Fruit fly (Drosophila melanogaster) whole organism, embryonic: ENCODE measurements around the gene Pgant8.

ENCODE experiments used
- Adf1 ChIP-seq: fragments of 200-800 bp; sonication (Bioruptor generic); IDR thresholded peaks from 2 replicates; pipeline ENCODE4 v1.3.6; 2022; ENCODE audit warnings: missing biosample characterization, missing genetic modification characterization
- BtbVII ChIP-seq: fragments of 200-800 bp; sonication (Bioruptor generic); optimal IDR thresholded peaks from 3 replicates; lab custom pipeline; 2017; ENCODE audit warnings: missing biosample characterization, mild to moderate bottlenecking, missing genetic modification characterization
- C15 ChIP-seq: fragments of 200-800 bp; sonication (Bioruptor generic); IDR thresholded peaks from 3 replicates; pipeline ENCODE4 v1.3.6; 2022; ENCODE audit warnings: missing biosample characterization, missing genetic modification characterization
- CG10267 ChIP-seq: fragments of 200-800 bp; sonication (Bioruptor generic); optimal IDR thresholded peaks from 2 replicates; lab custom pipeline; 2018; ENCODE audit warnings: missing biosample characterization, mild to moderate bottlenecking, missing genetic modification characterization, moderate library complexity
- CG11560 ChIP-seq: fragments of 200-800 bp; sonication (Bioruptor generic); IDR thresholded peaks from 3 replicates; pipeline ENCODE4 v1.3.6; 2022; ENCODE audit warnings: missing biosample characterization, missing genetic modification characterization
- CG11723 ChIP-seq: fragments of 200-800 bp; sonication (Bioruptor generic); optimal IDR thresholded peaks from 2 replicates; lab custom pipeline; 2017; ENCODE audit warnings: missing biosample characterization, mild to moderate bottlenecking, missing genetic modification characterization
- CG12071 ChIP-seq: fragments of 200-800 bp; sonication (Bioruptor generic); optimal IDR thresholded peaks from 3 replicates; lab custom pipeline; 2018; ENCODE audit warnings: missing biosample characterization, mild to moderate bottlenecking, missing genetic modification characterization
- CG12236 ChIP-seq: fragments of 200-800 bp; sonication (Bioruptor generic); optimal IDR thresholded peaks from 2 replicates; lab custom pipeline; 2016; ENCODE audit warnings: missing biosample characterization, missing genetic modification characterization
- CG12744 ChIP-seq: fragments of 200-800 bp; sonication (Bioruptor generic); optimal IDR thresholded peaks from 2 replicates; lab custom pipeline; 2016; ENCODE audit warnings: missing biosample characterization, missing genetic modification characterization
- CG17361 ChIP-seq: fragments of 200-800 bp; sonication (Bioruptor generic); IDR thresholded peaks from 3 replicates; pipeline ENCODE4 v1.3.6; 2022; ENCODE audit warnings: missing biosample characterization, missing genetic modification characterization
- CG1792 ChIP-seq: fragments of 200-800 bp; sonication (Bioruptor generic); optimal IDR thresholded peaks from 2 replicates; lab custom pipeline; 2016; ENCODE audit warnings: missing biosample characterization, missing genetic modification characterization
- CG3163 ChIP-seq: fragments of 200-800 bp; sonication (Bioruptor generic); optimal IDR thresholded peaks from 3 replicates; lab custom pipeline; 2016; ENCODE audit warnings: missing biosample characterization, missing genetic modification characterization
- CG32532 ChIP-seq: fragments of 200-800 bp; sonication (Bioruptor generic); IDR thresholded peaks from 2 replicates; pipeline ENCODE4 v1.3.6; 2022; ENCODE audit warnings: missing biosample characterization, missing genetic modification characterization
- CG6175 ChIP-seq: fragments of 200-800 bp; sonication (Bioruptor generic); IDR thresholded peaks from 3 replicates; pipeline ENCODE4 v1.3.6; 2022; ENCODE audit warnings: missing biosample characterization, missing genetic modification characterization
- CG6272 ChIP-seq: fragments of 200-800 bp; sonication (Bioruptor generic); IDR thresholded peaks from 2 replicates; pipeline ENCODE4 v1.3.6; 2022; ENCODE audit warnings: missing biosample characterization, missing genetic modification characterization
- CG7372 ChIP-seq: fragments of 200-800 bp; sonication (Bioruptor generic); IDR thresholded peaks from 2 replicates; pipeline ENCODE4 v1.3.6; 2022; ENCODE audit warnings: missing biosample characterization, missing genetic modification characterization
- CG9817 ChIP-seq: fragments of 200-800 bp; sonication (Bioruptor generic); optimal IDR thresholded peaks from 2 replicates; lab custom pipeline; 2018; ENCODE audit warnings: missing biosample characterization, mild to moderate bottlenecking, missing genetic modification characterization, moderate library complexity
- Eip74EF ChIP-seq, 2 experiments: fragments of 200-800 bp in 1 of 2; fragments of >200 bp in 1 of 2; sonication (Bioruptor generic) in 1 of 2; optimal IDR thresholded peaks; 2 replicates each; lab custom pipeline; 2017 to 2019; ENCODE audit warnings: missing biosample characterization in 2 of 2, missing genetic modification characterization in 2 of 2, mild to moderate bottlenecking in 1 of 2, moderate library complexity in 1 of 2
- Ets65A ChIP-seq: fragments of 200-800 bp; sonication (Bioruptor generic); peaks from one replicate; lab custom pipeline; 2016; ENCODE audit warnings: missing biosample characterization, missing genetic modification characterization
- Fer1 ChIP-seq: fragments of 200-800 bp; sonication (Bioruptor generic); optimal IDR thresholded peaks from 2 replicates; lab custom pipeline; 2017; ENCODE audit warnings: missing biosample characterization, mild to moderate bottlenecking, missing genetic modification characterization
- Kr ChIP-seq: fragments of 200-800 bp; sonication (Bioruptor generic); optimal IDR thresholded peaks from 2 replicates; lab custom pipeline; 2017; ENCODE audit warnings: missing biosample characterization, mild to moderate bottlenecking, missing genetic modification characterization
- Rx ChIP-seq: fragments of 200-800 bp; sonication (Bioruptor generic); IDR thresholded peaks from 2 replicates; pipeline ENCODE4 v1.3.6; 2022; ENCODE audit warnings: missing biosample characterization, missing genetic modification characterization
- Spps ChIP-seq: fragments of 200-800 bp; sonication (Bioruptor generic); optimal IDR thresholded peaks from 2 replicates; lab custom pipeline; 2018; ENCODE audit warnings: missing biosample characterization, mild to moderate bottlenecking, missing genetic modification characterization
- TFAM ChIP-seq: fragments of 200-800 bp; sonication (Bioruptor generic); optimal IDR thresholded peaks from 2 replicates; lab custom pipeline; 2017; ENCODE audit warnings: missing biosample characterization, missing genetic modification characterization, inconsistent platforms
- Usf ChIP-seq: fragments of 200-800 bp; sonication (Bioruptor generic); optimal IDR thresholded peaks from 2 replicates; lab custom pipeline; 2017; ENCODE audit warnings: missing genotype, missing biosample characterization, missing genetic modification characterization
- Xbp1 ChIP-seq: fragments of 200-800 bp; sonication (Bioruptor generic); optimal IDR thresholded peaks from 3 replicates; lab custom pipeline; 2016; ENCODE audit warnings: missing biosample characterization, mild to moderate bottlenecking, missing genetic modification characterization
- ab ChIP-seq: fragments of 200-800 bp; sonication (Bioruptor generic); optimal IDR thresholded peaks from 2 replicates; lab custom pipeline; 2016; ENCODE audit warnings: missing biosample characterization, missing genetic modification characterization
- al ChIP-seq: fragments of 200-800 bp; sonication (Bioruptor generic); IDR thresholded peaks from 2 replicates; pipeline ENCODE4 v1.3.6; 2022; ENCODE audit warnings: missing biosample characterization, missing genetic modification characterization
- crc ChIP-seq: fragments of 200-800 bp; sonication (Bioruptor generic); optimal IDR thresholded peaks from 2 replicates; lab custom pipeline; 2016; ENCODE audit warnings: missing biosample characterization, missing genetic modification characterization
- dati ChIP-seq: fragments of 200-800 bp; sonication (Bioruptor generic); IDR thresholded peaks from 2 replicates; pipeline ENCODE4 v1.3.6; 2022; ENCODE audit warnings: missing biosample characterization, missing genetic modification characterization
- fd3F ChIP-seq: fragments of 200-800 bp; sonication (Bioruptor generic); optimal IDR thresholded peaks from 2 replicates; lab custom pipeline; 2018; ENCODE audit warnings: missing biosample characterization, mild to moderate bottlenecking, missing genetic modification characterization, moderate library complexity
- ind ChIP-seq: fragments of 200-800 bp; sonication (Bioruptor generic); optimal IDR thresholded peaks from 3 replicates; lab custom pipeline; 2016; ENCODE audit warnings: missing biosample characterization, missing genetic modification characterization
- klu ChIP-seq: fragments of 200-800 bp; sonication (Bioruptor generic); IDR thresholded peaks from 2 replicates; pipeline ENCODE4 v1.3.6; 2022; ENCODE audit warnings: missing biosample characterization, missing genetic modification characterization
- kni ChIP-seq: fragments of 200-800 bp; sonication (Bioruptor generic); optimal IDR thresholded peaks from 3 replicates; lab custom pipeline; 2017; ENCODE audit warnings: mild to moderate bottlenecking, missing biosample characterization, missing genetic modification reagents, missing genetic modification characterization
- org-1 ChIP-seq: fragments of 200-800 bp; sonication (Bioruptor generic); optimal IDR thresholded peaks from 2 replicates; lab custom pipeline; 2017; ENCODE audit warnings: missing biosample characterization, missing genetic modification characterization
- peb ChIP-seq: fragments of 200-800 bp; sonication (Bioruptor generic); IDR thresholded peaks from 2 replicates; pipeline ENCODE4 v1.3.6; 2022; ENCODE audit warnings: missing biosample characterization, missing genetic modification characterization
- pfk ChIP-seq: fragments of 200-800 bp; sonication (Bioruptor generic); optimal IDR thresholded peaks from 2 replicates; lab custom pipeline; 2018; ENCODE audit warnings: missing biosample characterization, mild to moderate bottlenecking, missing genetic modification characterization, moderate library complexity
- slp2 ChIP-seq: fragments of 200-800 bp; sonication (Bioruptor generic); optimal IDR thresholded peaks from 2 replicates; lab custom pipeline; 2016; ENCODE audit warnings: missing biosample characterization, missing genetic modification characterization
- sr ChIP-seq: fragments of 200-800 bp; sonication (Bioruptor generic); IDR thresholded peaks from 3 replicates; pipeline ENCODE4 v1.3.6; 2022; ENCODE audit warnings: missing biosample characterization, missing genetic modification characterization
- stc ChIP-seq: fragments of 200-800 bp; sonication (Bioruptor generic); IDR thresholded peaks from 2 replicates; pipeline ENCODE4 v1.3.6; 2022; ENCODE audit warnings: missing biosample characterization, missing genetic modification characterization
- stwl ChIP-seq: fragments of 200-800 bp; sonication (Bioruptor generic); optimal IDR thresholded peaks from 3 replicates; lab custom pipeline; 2018; ENCODE audit warnings: missing biosample characterization, mild to moderate bottlenecking, missing genetic modification characterization, moderate library complexity
- trem ChIP-seq: fragments of 200-800 bp; optimal IDR thresholded peaks from 3 replicates; lab custom pipeline; 2019; ENCODE audit warnings: missing biosample characterization, mild to moderate bottlenecking, missing genetic modification characterization, moderate library complexity
- trh ChIP-seq: fragments of 200-800 bp; sonication (Bioruptor generic); optimal IDR thresholded peaks from 2 replicates; lab custom pipeline; 2016; ENCODE audit warnings: missing biosample characterization, missing genetic modification characterization
- unc-4 ChIP-seq: fragments of 200-800 bp; sonication (Bioruptor generic); IDR thresholded peaks from 2 replicates; pipeline ENCODE4 v1.3.6; 2022; ENCODE audit warnings: missing biosample characterization, missing genetic modification characterization; ENCODE audit not compliant: partially characterized antibody
- vvl ChIP-seq: fragments of 200-800 bp; sonication (Bioruptor generic); IDR thresholded peaks from 2 replicates; pipeline ENCODE4 v1.3.6; 2022; ENCODE audit warnings: missing biosample characterization, missing genetic modification characterization

Gene Pgant8

DNA sequence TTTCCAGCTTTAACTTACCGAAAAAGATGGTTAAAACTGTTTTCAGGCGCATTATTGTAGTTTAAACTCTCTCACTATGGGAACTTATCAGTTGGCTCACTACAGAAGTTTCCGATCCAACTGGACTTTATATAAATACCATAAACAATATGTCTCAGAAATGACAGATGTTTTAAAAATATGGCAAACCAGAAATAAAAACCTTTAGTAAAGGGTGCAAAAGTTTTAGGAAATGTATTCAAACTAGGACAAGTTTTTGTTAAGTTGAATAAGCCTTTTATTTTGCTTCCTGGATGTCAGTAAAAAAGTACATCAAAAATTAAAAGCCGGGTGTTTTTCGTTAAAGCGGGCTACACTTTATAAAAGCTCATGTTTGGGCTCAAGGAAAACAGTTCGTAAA, 34.1 kb upstream of the Pgant8 start, which contains the start of the genes Eig71Ea and Eig71Eb:
TSS of gene Eig71Ea (minus strand) at position 101 of the 400 bp plus-strand sequence.
TSS of gene Eig71Eb (plus strand) at position 376 of the 400 bp plus-strand sequence.
- TF ChIP-seq peb (GFP tag; lab: Robert Waterston, UW): no peak
- no peak for TF ChIP-seq BtbVII (GFP tag; lab: Kevin White, UChicago)
- TF ChIP-seq Eip74EF (GFP tag; optimal IDR thresholded peaks at IDR 0.05; lab: Kevin White, UChicago): no peak
- no peak for TF ChIP-seq CG7372 (GFP tag; lab: Robert Waterston, UW)
- no peak for TF ChIP-seq kni (GFP tag; lab: Kevin White, UChicago)
- TF ChIP-seq CG12236: no peak
- TF ChIP-seq stwl (tag; lab: Kevin White, UChicago): no peak
- no peak for TF ChIP-seq TFAM (GFP tag; lab: Kevin White, UChicago)
- no peak for TF ChIP-seq CG11723 (GFP tag; lab: Kevin White, UChicago)
- TF ChIP-seq Adf1: no peak
- no peak for TF ChIP-seq slp2 (GFP tag; lab: Kevin White, UChicago)
- TF ChIP-seq dati (GFP tag; lab: Robert Waterston, UW): no peak
- no peak for TF ChIP-seq ab (GFP tag; lab: Kevin White, UChicago)
- TF ChIP-seq CG32532 (GFP tag; lab: Robert Waterston, UW): no peak
- TF ChIP-seq CG3163 (GFP tag; lab: Kevin White, UChicago): no peak
- TF ChIP-seq ind: no peak
- no peak for TF ChIP-seq stc

dm6 chr3L:15650552-15650951, 33.1 kb upstream of the Pgant8 start, which contains the start of gene CG43084:
Gene CG43084, plus strand, starts transcription at chr3L:15650852.
- TF ChIP-seq CG17361 (GFP tag; lab: Robert Waterston, UW): no peak
- no peak for TF ChIP-seq Fer1 (GFP tag; lab: Kevin White, UChicago)
- TF ChIP-seq, all 482 proteins: peak for 0

- TF ChIP-seq klu (GFP tag; lab: Robert Waterston, UW) (no peak), Kr (GFP tag; lab: Kevin White, UChicago) (no peak), sr (GFP tag; lab: Robert Waterston, UW) (no peak), trem (tag; lab: Kevin White, UChicago) (no peak)
These were observed 31.5 kb upstream of the Pgant8 start, which contains the start of the genes Eig71Ec and Eig71Ed for dm6 chr3L:15652154-15652553. Gene Eig71Ec, minus strand, starts transcription at chr3L:15652254. Gene Eig71Ed, plus strand, starts transcription at chr3L:15652537.

DNA sequence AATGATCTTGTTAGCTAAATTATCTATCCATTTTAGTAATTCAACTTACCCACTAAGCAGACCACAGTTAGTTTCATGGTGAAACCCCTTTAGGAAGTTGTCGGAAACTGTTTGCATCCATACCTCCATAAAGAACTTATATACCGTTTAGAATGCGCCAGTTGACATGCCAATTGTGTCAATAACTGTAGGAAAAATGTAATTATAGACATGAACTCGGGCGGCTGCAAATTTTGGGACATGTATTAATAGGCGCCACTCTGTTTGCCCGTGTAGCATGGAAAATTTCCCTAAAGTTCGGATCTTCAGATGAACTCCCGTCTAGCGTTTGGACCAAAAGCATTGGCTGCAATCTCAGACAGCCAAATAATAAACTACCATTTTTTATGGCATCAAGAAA, 27.8 kb upstream of the Pgant8 start, which contains the start of gene Eig71Ee:
TSS of gene Eig71Ee (minus strand) at position 101 of the 400 bp plus-strand sequence.
- no peak for TF ChIP-seq Spps (tag; lab: Kevin White, UChicago)
- TF ChIP-seq Xbp1 (GFP tag; lab: Kevin White, UChicago): no peak
- TF ChIP-seq Ets65A: peak; percentile 24

DNA sequence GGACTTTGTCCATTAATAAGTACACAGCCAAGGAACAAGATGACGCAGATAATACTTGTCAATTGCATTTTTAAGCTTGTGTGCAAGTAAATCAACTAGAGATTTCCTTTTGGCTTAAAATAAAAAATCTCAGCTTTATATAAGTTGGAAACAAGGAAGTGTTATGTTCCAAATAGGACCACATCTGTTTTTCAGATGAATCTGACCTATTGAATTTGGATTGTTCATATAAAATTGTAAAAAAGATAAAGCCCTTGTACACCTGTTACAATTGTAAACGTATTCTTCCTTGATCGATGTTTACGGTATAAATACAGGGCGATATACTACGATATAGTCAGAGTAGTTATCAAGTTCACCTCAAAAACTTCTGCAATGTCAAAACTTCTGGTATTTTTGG, 26.4 kb upstream of the Pgant8 start, which contains the start of the genes Eig71Ef and Eig71Eg:
TSS of gene Eig71Ef (minus strand) at position 101 of the 400 bp plus-strand sequence.
TSS of gene Eig71Eg (plus strand) at position 339 of the 400 bp plus-strand sequence.
- no peak for TF ChIP-seq CG12744
- no peak for TF ChIP-seq CG11560 (tag; lab: Robert Waterston, UW)
- TF ChIP-seq Usf (GFP tag; lab: Kevin White, UChicago): no peak
- no peak for TF ChIP-seq pfk
- TF ChIP-seq trh (GFP tag; lab: Kevin White, UChicago): no peak
- no peak for TF ChIP-seq CG10267 (tag; lab: Kevin White, UChicago)
- no peak for TF ChIP-seq C15 (GFP tag; lab: Robert Waterston, UW)
- TF ChIP-seq CG6272 (GFP tag; lab: Robert Waterston, UW): no peak
- no peak for TF ChIP-seq CG1792 (GFP tag; lab: Kevin White, UChicago)
- no peak for TF ChIP-seq org-1 (GFP tag; lab: Kevin White, UChicago)
- no peak for TF ChIP-seq CG12071 (GFP tag; lab: Kevin White, UChicago)
- TF ChIP-seq CG6175 (GFP tag; lab: Robert Waterston, UW): no peak
- no peak for TF ChIP-seq Rx (GFP tag; lab: Robert Waterston, UW)
- no peak for TF ChIP-seq crc (GFP tag; lab: Kevin White, UChicago)
- TF ChIP-seq unc-4 (GFP tag; lab: Robert Waterston, UW): no peak
- no peak for TF ChIP-seq al (GFP tag; lab: Robert Waterston, UW)
- TF ChIP-seq vvl (GFP tag; lab: Robert Waterston, UW): no peak
- TF ChIP-seq CG9817 (tag; lab: Kevin White, UChicago): no peak
- TF ChIP-seq fd3F (GFP tag; lab: Kevin White, UChicago): no peak
